Fruit fly (Drosophila melanogaster): ENCODE results near the gene CG13060.

Gene CG13060

DNA sequence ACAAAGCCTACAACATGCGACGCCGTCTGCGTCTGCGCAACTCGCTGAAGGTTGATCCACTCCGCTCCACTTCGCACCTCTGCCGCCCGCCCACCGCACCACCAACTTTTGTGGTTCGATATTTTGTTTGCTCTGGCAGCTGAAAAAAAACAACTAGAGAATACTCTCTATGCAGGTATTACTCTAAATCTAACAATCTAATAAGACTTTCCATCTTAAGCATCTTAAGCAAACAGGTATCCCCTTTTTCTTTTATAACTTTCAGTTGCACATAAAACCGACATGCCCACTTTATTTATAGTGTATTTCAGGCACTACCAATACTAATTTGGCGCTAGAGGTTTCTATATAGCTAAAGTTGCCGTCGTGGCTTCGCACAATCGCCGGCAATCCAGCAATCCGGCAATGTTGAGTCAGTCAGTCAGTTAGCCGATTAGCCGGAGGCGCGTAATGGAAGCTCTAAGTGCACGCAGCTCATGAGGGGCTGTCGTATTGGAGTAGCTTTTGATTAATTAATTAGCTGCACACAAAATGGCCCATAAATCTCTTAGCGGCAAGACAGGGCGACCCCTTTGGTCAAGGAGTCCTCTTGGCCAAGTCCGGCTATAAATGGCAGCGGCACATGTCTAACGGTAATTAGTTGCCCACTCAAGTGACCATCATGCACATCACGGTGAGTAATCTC, 8.7 kb downstream of the CG13060 start, which contains the start of gene CG13058:
CG13058 (plus strand) TSS at position 635 of the 685 bp plus-strand sequence.
- TF ChIP-seq Mio (GFP tag; optimal IDR thresholded peaks at IDR 0.05) (no peak), sv (GFP tag; optimal IDR thresholded peaks at IDR 0.05) (peak; percentile 50), psq (GFP tag; optimal IDR thresholded peaks at IDR 0.05) (no peak)

DNA sequence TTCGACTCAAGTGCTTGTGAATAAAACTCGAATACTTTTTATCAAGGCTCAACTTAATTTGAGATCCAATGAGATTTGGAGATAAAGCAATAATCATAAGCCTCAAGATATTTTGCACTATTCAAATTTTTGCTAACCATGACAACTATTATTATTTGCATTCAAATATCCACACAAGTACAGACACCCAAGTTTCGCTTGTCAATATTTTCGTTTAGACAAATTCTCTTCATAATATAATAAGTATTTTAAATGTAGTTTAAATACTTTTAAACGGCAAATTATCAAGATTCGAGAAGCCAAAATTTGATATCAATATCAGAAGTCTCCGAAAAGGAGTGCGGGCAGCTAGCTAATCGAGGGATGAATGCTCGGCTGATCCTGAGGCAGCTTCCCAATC, 9.8 kb downstream of the CG13060 start, which contains the start of gene CG33061:
CG33061 (plus strand) TSS at position 301 of the 400 bp plus-strand sequence.
- no peak for TF ChIP-seq lola (GFP tag; optimal IDR thresholded peaks at IDR 0.05)
- no peak for TF ChIP-seq woc (GFP tag; optimal IDR thresholded peaks at IDR 0.05)
- no peak for TF ChIP-seq foxo (GFP tag; optimal IDR thresholded peaks at IDR 0.05)
- TF ChIP-seq jim (GFP tag; optimal IDR thresholded peaks at IDR 0.05): no peak
- TF ChIP-seq rgr (GFP tag; optimal IDR thresholded peaks at IDR 0.05): no peak
- TF ChIP-seq ey (GFP tag; optimal IDR thresholded peaks at IDR 0.05): no peak
- TF ChIP-seq CrebA (GFP tag; optimal IDR thresholded peaks at IDR 0.05; ENCODE audit: borderline replicate concordance): no peak
- TF ChIP-seq sage (GFP tag; optimal IDR thresholded peaks at IDR 0.05): no peak
- no peak for TF ChIP-seq tai (GFP tag; optimal IDR thresholded peaks at IDR 0.05)
- no peak for TF ChIP-seq brk (GFP tag; optimal IDR thresholded peaks at IDR 0.05)
- no peak for TF ChIP-seq Hr83 (GFP tag; optimal IDR thresholded peaks at IDR 0.05; ENCODE audit: poor library complexity, severe bottlenecking)
- no peak for TF ChIP-seq Dfd (GFP tag; optimal IDR thresholded peaks at IDR 0.05)
- TF ChIP-seq Vsx2 (GFP tag; optimal IDR thresholded peaks at IDR 0.05; ENCODE audit: partially characterized antibody): no peak
- TF ChIP-seq OdsH (GFP tag; optimal IDR thresholded peaks at IDR 0.05): no peak
- TF ChIP-seq CG32264 (GFP tag; optimal IDR thresholded peaks at IDR 0.05): no peak

DNA sequence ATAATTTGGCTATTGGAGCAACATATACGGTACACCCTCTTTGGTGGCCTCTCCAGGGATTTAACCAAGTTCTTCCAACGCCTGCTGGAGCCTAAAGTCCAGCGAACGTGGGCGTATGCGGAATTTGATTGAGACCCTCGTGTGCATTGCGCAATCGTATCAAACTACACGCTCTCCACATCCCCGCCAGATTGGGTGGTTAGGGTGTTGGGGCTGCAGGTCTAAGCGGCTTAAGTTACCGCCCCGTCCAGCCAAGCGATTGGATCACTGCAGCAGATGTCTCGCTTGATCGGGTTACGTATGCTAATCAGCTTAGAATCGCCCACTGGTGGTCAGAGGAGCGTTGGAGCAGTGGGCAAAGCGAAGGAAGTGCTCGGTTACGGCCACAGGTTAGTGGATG, 11.1 kb downstream of the CG13060 start, which contains the start of gene CG33060:
CG33060 (plus strand) TSS at position 301 of the 400 bp plus-strand sequence.
- TF ChIP-seq sage (GFP tag; optimal IDR thresholded peaks at IDR 0.05): no peak
- no peak for TF ChIP-seq Rel (GFP tag; optimal IDR thresholded peaks at IDR 0.05)
- TF ChIP-seq Rel (tag; optimal IDR thresholded peaks at IDR 0.05): no peak
- TF ChIP-seq Myc (optimal IDR thresholded peaks at IDR 0.05): no peak
- TF ChIP-seq Dfd (GFP tag; optimal IDR thresholded peaks at IDR 0.05): no peak
- TF ChIP-seq dmrt93B (GFP tag; optimal IDR thresholded peaks at IDR 0.05): no peak
- no peak for TF ChIP-seq HLH106 (tag; optimal IDR thresholded peaks at IDR 0.05)
- TF ChIP-seq h (GFP tag; optimal IDR thresholded peaks at IDR 0.05): no peak
- no peak for TF ChIP-seq usp (GFP tag; optimal IDR thresholded peaks at IDR 0.05)
- no peak for TF ChIP-seq psq (GFP tag; optimal IDR thresholded peaks at IDR 0.05)
- no peak for TF ChIP-seq CG9705 (GFP tag; optimal IDR thresholded peaks at IDR 0.05)
- TF ChIP-seq lola (GFP tag; optimal IDR thresholded peaks at IDR 0.05): no peak
- no peak for TF ChIP-seq OdsH (GFP tag; optimal IDR thresholded peaks at IDR 0.05)
- TF ChIP-seq Hnf4 (GFP tag; optimal IDR thresholded peaks at IDR 0.05): no peak

DNA sequence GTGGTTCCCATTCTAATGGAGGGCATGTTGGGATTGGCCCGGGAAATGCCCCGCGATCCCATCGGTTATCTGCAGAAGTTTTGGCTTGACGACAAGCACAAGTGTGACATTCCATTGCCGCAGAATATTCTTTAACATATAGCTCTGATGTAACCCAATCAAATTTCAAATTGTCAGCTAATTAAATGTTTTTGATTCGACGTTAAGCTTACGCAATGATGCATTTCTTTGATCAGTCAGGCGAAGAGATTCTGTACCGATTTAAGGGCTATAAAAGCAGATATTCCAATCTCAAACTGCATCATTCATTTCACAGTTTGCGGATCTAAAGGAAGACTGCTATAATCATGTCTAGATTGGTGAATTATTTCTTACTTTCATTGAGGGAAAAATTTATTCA, 12.0 kb downstream of the CG13060 start, which contains the start of gene retinin:
retinin (plus strand) TSS at position 301 of the 400 bp plus-strand sequence.
- no peak for TF ChIP-seq ey (GFP tag; optimal IDR thresholded peaks at IDR 0.05)
- no peak for TF ChIP-seq dmrt93B (GFP tag; optimal IDR thresholded peaks at IDR 0.05)
- no peak for TF ChIP-seq pan (optimal IDR thresholded peaks at IDR 0.05)
- TF ChIP-seq CG9705 (GFP tag; optimal IDR thresholded peaks at IDR 0.05): no peak
- TF ChIP-seq Hr83 (GFP tag; optimal IDR thresholded peaks at IDR 0.05; ENCODE audit: poor library complexity, severe bottlenecking): no peak
- no peak for TF ChIP-seq Hnf4 (GFP tag; optimal IDR thresholded peaks at IDR 0.05)
- TF ChIP-seq brk (GFP tag; optimal IDR thresholded peaks at IDR 0.05): no peak
- TF ChIP-seq lola (GFP tag; optimal IDR thresholded peaks at IDR 0.05): no peak
- no peak for TF ChIP-seq Hr78 (GFP tag; optimal IDR thresholded peaks at IDR 0.05)
- no peak for TF ChIP-seq GATAd (GFP tag; optimal IDR thresholded peaks at IDR 0.05)
- TF ChIP-seq foxo (GFP tag; optimal IDR thresholded peaks at IDR 0.05): no peak
- no peak for TF ChIP-seq dsf (GFP tag; optimal IDR thresholded peaks at IDR 0.05; ENCODE audit: borderline replicate concordance)
- TF ChIP-seq Myc (optimal IDR thresholded peaks at IDR 0.05): no peak
- TF ChIP-seq CrebA (GFP tag; optimal IDR thresholded peaks at IDR 0.05; ENCODE audit: borderline replicate concordance): no peak
- no peak for TF ChIP-seq N (GFP tag; optimal IDR thresholded peaks at IDR 0.05)
- TF ChIP-seq br (GFP tag; optimal IDR thresholded peaks at IDR 0.05): no peak
- TF ChIP-seq Sp1 (GFP tag; optimal IDR thresholded peaks at IDR 0.05): no peak
- TF ChIP-seq Mio (GFP tag; optimal IDR thresholded peaks at IDR 0.05): no peak

All from whole organism, wandering third instar larva.